Fruit fly (Drosophila melanogaster): ENCODE data around the gene CG5160.

CG5160 gene

DNA sequence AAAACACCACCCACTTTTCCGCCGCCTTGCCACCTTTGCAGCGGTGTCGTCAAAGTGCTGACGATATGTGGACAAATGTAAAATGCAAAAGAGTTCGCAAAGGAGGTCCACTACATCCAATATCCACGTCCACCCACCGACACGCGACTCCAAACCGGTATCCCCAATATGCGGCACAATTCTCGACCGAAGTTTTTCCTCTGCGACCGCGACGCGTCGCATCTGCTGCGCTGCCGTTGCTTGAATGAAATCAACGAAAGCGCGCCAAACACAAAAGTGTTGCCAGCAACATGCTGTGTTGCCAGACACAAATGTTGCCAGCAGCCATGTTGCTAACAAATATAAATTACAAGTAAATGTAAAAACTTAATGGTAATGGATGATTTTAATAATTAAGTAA is at the start of gene CG5160:
CG5160 (minus strand) TSS at position 223 of the 400 bp plus-strand sequence.
- TF ChIP-seq dmrt93B (GFP tag; optimal IDR thresholded peaks at IDR 0.05) = no peak
- no peak for TF ChIP-seq Abd-B (GFP tag; optimal IDR thresholded peaks at IDR 0.05)
- no peak for TF ChIP-seq CG32264 (GFP tag; optimal IDR thresholded peaks at IDR 0.05)
- TF ChIP-seq ey (GFP tag; optimal IDR thresholded peaks at IDR 0.05) = no peak
- TF ChIP-seq CrebA (GFP tag; optimal IDR thresholded peaks at IDR 0.05; ENCODE audit: borderline replicate concordance) = no peak
- TF ChIP-seq br (GFP tag; optimal IDR thresholded peaks at IDR 0.05) = no peak
- no peak for TF ChIP-seq Myc (optimal IDR thresholded peaks at IDR 0.05)

DNA sequence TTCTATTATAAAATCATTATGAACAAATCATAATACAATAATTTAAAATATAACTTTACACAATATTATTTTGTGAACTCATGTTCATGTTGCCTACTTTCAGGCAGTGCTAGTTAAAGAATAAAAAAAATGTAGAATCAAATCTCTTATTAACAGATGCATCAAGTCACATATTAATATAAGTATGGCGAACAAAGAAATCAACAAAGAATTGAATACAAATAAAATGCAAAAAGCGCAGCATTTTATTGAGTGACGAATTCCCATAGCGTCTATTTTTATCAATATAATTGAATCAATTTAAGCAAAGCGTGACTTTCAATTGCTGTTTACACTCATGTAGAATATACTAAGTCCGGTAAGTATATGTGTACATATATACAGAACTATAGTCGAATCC is 49.3 kb upstream of the CG5160 start:
- TF ChIP-seq h (GFP tag; optimal IDR thresholded peaks at IDR 0.05) (no peak), Myc (optimal IDR thresholded peaks at IDR 0.05) (peak; percentile 22)

DNA sequence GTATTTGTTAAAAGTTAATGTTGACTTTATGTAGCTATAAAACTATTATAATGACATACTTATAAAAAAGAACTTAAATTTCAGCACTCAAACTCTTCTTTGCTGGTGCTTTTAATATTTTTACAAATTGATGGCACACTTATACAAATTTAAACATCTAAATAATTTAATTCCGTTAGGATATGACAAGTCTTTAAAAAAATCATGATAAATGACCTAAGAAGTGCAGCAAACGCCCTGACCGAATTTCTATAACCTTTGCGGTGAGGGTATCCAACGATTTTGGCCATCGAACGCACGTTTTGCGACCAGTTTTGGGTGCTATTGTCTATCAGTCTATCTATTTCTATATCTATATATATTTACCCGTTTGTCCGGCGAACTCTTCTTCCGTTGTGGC is 44.4 kb upstream of the CG5160 start:
- TF ChIP-seq sv (GFP tag; optimal IDR thresholded peaks at IDR 0.05) (peak; percentile 27), Rel (GFP tag; optimal IDR thresholded peaks at IDR 0.05) (no peak), Rel (tag; optimal IDR thresholded peaks at IDR 0.05) (no peak), woc (GFP tag; optimal IDR thresholded peaks at IDR 0.05) (no peak), Myc (optimal IDR thresholded peaks at IDR 0.05) (no peak)

DNA sequence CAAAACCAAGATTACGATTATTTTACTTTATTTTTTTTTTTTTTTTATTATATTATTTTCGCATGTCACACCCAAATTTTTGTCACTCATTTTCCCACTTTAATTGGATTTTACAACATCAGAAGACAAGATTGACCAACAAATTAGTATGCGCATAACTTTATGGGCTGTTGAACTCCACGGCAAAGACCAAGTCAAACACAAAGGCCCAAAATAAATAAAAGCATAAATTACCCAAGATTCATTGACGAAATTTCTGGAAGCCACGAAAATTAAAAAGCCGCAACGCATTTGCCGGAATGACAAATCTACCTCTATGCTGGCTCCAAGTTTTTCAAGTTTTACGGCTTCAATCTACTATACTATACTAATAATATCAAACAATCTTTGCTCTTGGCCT is 43.6 kb upstream of the CG5160 start:
- TF ChIP-seq pan (optimal IDR thresholded peaks at IDR 0.05) (no peak), Hnf4 (GFP tag; optimal IDR thresholded peaks at IDR 0.05) (no peak), lola (GFP tag; optimal IDR thresholded peaks at IDR 0.05) (no peak), CrebA (GFP tag; optimal IDR thresholded peaks at IDR 0.05; ENCODE audit: borderline replicate concordance) (no peak), Sp1 (GFP tag; optimal IDR thresholded peaks at IDR 0.05) (no peak), rgr (GFP tag; optimal IDR thresholded peaks at IDR 0.05) (no peak), Abd-B (GFP tag; optimal IDR thresholded peaks at IDR 0.05) (no peak), fru (GFP tag; optimal IDR thresholded peaks at IDR 0.05) (no peak), Dif (GFP tag; optimal IDR thresholded peaks at IDR 0.05; ENCODE audit: partially characterized antibody) (no peak), jim (GFP tag; optimal IDR thresholded peaks at IDR 0.05) (no peak), OdsH (GFP tag; optimal IDR thresholded peaks at IDR 0.05) (no peak), Rel (GFP tag; optimal IDR thresholded peaks at IDR 0.05) (no peak), Rel (tag; optimal IDR thresholded peaks at IDR 0.05) (no peak), foxo (GFP tag; optimal IDR thresholded peaks at IDR 0.05) (no peak), usp (GFP tag; optimal IDR thresholded peaks at IDR 0.05) (no peak), ey (GFP tag; optimal IDR thresholded peaks at IDR 0.05) (no peak), HLH106 (tag; optimal IDR thresholded peaks at IDR 0.05) (no peak)

DNA sequence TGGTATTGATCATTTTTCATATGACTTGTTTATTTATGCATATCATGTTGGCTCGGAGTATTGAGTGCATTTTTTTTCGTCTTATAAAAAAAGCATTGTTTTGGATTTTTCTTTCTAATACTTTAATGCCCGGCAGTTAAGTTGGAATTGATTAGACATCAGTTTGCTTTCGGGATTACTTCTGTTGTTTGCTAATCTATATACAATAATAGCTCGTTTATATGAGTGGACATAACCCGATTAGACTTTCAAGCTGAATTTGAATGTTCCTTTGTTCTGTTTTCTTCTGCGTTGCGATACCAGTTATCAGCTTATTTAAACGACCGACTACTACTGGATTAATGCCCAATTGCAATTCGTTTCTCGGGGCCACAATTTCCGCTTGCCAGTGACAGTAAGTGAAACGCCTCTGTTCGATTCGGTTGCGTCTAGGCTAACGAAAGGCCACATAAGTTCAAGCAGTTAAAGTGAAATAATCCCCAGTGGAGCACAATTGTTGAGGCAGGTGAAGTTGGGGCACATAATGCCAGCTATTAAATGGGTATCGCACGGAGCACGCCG is 42.0 kb upstream of the CG5160 start:
- TF ChIP-seq HLH106 (tag; optimal IDR thresholded peaks at IDR 0.05) (no peak), Abd-B (GFP tag; optimal IDR thresholded peaks at IDR 0.05) (no peak), Jra (GFP tag; optimal IDR thresholded peaks at IDR 0.05) (no peak), rgr (GFP tag; optimal IDR thresholded peaks at IDR 0.05) (no peak), CrebA (GFP tag; optimal IDR thresholded peaks at IDR 0.05; ENCODE audit: borderline replicate concordance) (no peak), sv (GFP tag; optimal IDR thresholded peaks at IDR 0.05) (no peak), dl (GFP tag; optimal IDR thresholded peaks at IDR 0.05; ENCODE audit: insufficient read depth in 1 of 2, partially characterized antibody in 2 of 2) (no peak), Hr78 (GFP tag; optimal IDR thresholded peaks at IDR 0.05) (no peak), N (GFP tag; optimal IDR thresholded peaks at IDR 0.05) (no peak), OdsH (GFP tag; optimal IDR thresholded peaks at IDR 0.05) (no peak), psq (GFP tag; optimal IDR thresholded peaks at IDR 0.05) (no peak), br (GFP tag; optimal IDR thresholded peaks at IDR 0.05) (no peak)

DNA sequence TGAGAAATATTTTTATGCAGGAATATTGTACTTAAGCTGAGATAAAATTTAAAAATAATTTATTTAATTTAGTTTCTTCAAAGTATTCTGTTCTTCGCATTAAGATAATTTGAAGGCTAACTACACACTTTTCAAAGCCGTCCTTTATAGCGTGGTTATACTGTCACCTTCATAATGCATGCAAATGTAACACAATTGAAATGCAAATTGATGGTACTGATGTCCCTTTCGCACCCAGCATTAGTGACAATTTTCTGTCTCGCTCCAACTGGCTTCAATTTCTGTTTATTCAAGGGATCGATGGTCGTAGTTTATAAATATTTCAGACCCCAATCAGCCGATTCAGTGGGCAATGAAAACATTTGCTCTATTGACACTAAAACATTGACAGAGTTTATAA is 40.0 kb upstream of the CG5160 start:
- no peak for TF ChIP-seq usp (GFP tag; optimal IDR thresholded peaks at IDR 0.05)
- TF ChIP-seq fru (GFP tag; optimal IDR thresholded peaks at IDR 0.05) = no peak
- TF ChIP-seq Mio (GFP tag; optimal IDR thresholded peaks at IDR 0.05) = no peak
- TF ChIP-seq dsf (GFP tag; optimal IDR thresholded peaks at IDR 0.05; ENCODE audit: borderline replicate concordance) = no peak
